Fruit fly (Drosophila melanogaster) whole organism, prepupa: ENCODE results near the gene sea.

Experiments
- Blimp-1 ChIP-seq: fragments of 200-800 bp; sonication (Bioruptor generic); optimal IDR thresholded peaks from 3 replicates; lab custom pipeline; 2017; ENCODE audit warnings: missing biosample characterization, missing genetic modification characterization, mild to moderate bottlenecking, moderate library complexity, missing genetic modification reagents
- CG10631 ChIP-seq: fragments of 200-800 bp; sonication (Bioruptor generic); optimal IDR thresholded peaks from 2 replicates; lab custom pipeline; 2016; ENCODE audit warnings: missing biosample characterization, missing genetic modification characterization
- CG11294 ChIP-seq: fragments of 200-800 bp; sonication (Bioruptor generic); IDR thresholded peaks from 2 replicates; pipeline ENCODE4 v1.3.6; 2022; ENCODE audit warnings: missing biosample characterization, missing genetic modification characterization
- CG11902 ChIP-seq: fragments of 200-800 bp; sonication (Bioruptor generic); optimal IDR thresholded peaks from 3 replicates; lab custom pipeline; 2016; ENCODE audit warnings: missing biosample characterization, missing genetic modification characterization
- CG15336 ChIP-seq: fragments of 200-800 bp; sonication (Bioruptor generic); IDR thresholded peaks from 2 replicates; pipeline ENCODE4 v1.3.6; 2022; ENCODE audit warnings: missing biosample characterization, missing genetic modification characterization
- CG1621 ChIP-seq: fragments of 200-800 bp; sonication (Bioruptor generic); optimal IDR thresholded peaks from 3 replicates; lab custom pipeline; 2018; ENCODE audit warnings: missing biosample characterization, mild to moderate bottlenecking, missing genetic modification characterization
- CG16779 ChIP-seq: fragments of 200-800 bp; sonication (Bioruptor generic); optimal IDR thresholded peaks from 3 replicates; lab custom pipeline; 2017; ENCODE audit warnings: missing biosample characterization, mild to moderate bottlenecking, missing genetic modification characterization
- CG3032 ChIP-seq: fragments of 200-800 bp; optimal IDR thresholded peaks from 2 replicates; lab custom pipeline; 2019; ENCODE audit warnings: missing biosample characterization, mild to moderate bottlenecking, missing genetic modification characterization, moderate library complexity
- CG31627 ChIP-seq: fragments of 200-800 bp; sonication (Bioruptor generic); optimal IDR thresholded peaks from 3 replicates; lab custom pipeline; 2016; ENCODE audit warnings: missing biosample characterization, missing genetic modification characterization
- CG32006 ChIP-seq: fragments of 200-800 bp; sonication (Bioruptor generic); optimal IDR thresholded peaks from 3 replicates; lab custom pipeline; 2017; ENCODE audit warnings: missing biosample characterization, mild to moderate bottlenecking, missing genetic modification characterization
- CG34406 ChIP-seq: fragments of 200-800 bp; sonication (Bioruptor generic); optimal IDR thresholded peaks from 3 replicates; lab custom pipeline; 2016; ENCODE audit warnings: missing biosample characterization, missing genetic modification characterization
- CG3919 ChIP-seq: fragments of 200-800 bp; sonication (Bioruptor generic); optimal IDR thresholded peaks from 3 replicates; lab custom pipeline; 2016; ENCODE audit warnings: missing biosample characterization, missing genetic modification characterization
- CG4318 ChIP-seq: fragments of 200-800 bp; sonication (Bioruptor generic); optimal IDR thresholded peaks from 3 replicates; lab custom pipeline; 2017; ENCODE audit warnings: missing biosample characterization, mild to moderate bottlenecking, missing genetic modification characterization
- CG6163 ChIP-seq: fragments of 200-800 bp; sonication (Bioruptor generic); IDR thresholded peaks from 3 replicates; pipeline ENCODE4 v1.3.6; 2022; ENCODE audit warnings: missing biosample characterization, missing genetic modification characterization
- CG6276 ChIP-seq: fragments of 200-800 bp; sonication (Bioruptor generic); optimal IDR thresholded peaks from 2 replicates; lab custom pipeline; 2017; ENCODE audit warnings: missing biosample characterization, mild to moderate bottlenecking, missing genetic modification characterization
- CG6792 ChIP-seq: fragments of 200-800 bp; sonication (Bioruptor generic); optimal IDR thresholded peaks from 3 replicates; lab custom pipeline; 2016; ENCODE audit warnings: missing biosample characterization, missing genetic modification characterization
- CG6808 ChIP-seq: fragments of 200-800 bp; sonication (Bioruptor generic); optimal IDR thresholded peaks from 3 replicates; lab custom pipeline; 2017; ENCODE audit warnings: missing biosample characterization, missing genetic modification characterization, mild to moderate bottlenecking, moderate library complexity, missing genetic modification reagents
- CG6854 ChIP-seq: fragments of 200-800 bp; sonication (Bioruptor generic); optimal IDR thresholded peaks from 2 replicates; lab custom pipeline; 2017; ENCODE audit warnings: missing biosample characterization, mild to moderate bottlenecking, missing genetic modification characterization
- CG7368 ChIP-seq: fragments of 200-800 bp; sonication (Bioruptor generic); optimal IDR thresholded peaks from 3 replicates; lab custom pipeline; 2016; ENCODE audit warnings: missing biosample characterization, missing genetic modification characterization
- CG8119 ChIP-seq: fragments of 200-800 bp; sonication (Bioruptor generic); IDR thresholded peaks from 3 replicates; pipeline ENCODE4 v1.3.6; 2022; ENCODE audit warnings: missing biosample characterization, missing genetic modification characterization
- CG8319 ChIP-seq: fragments of 200-800 bp; sonication (Bioruptor generic); optimal IDR thresholded peaks from 3 replicates; lab custom pipeline; 2016; ENCODE audit warnings: missing biosample characterization, missing genetic modification characterization
- CG8632 ChIP-seq: fragments of 200-800 bp; sonication (Bioruptor generic); optimal IDR thresholded peaks from 3 replicates; lab custom pipeline; 2016; ENCODE audit warnings: missing biosample characterization, missing genetic modification characterization
- CG9139 ChIP-seq: fragments of 200-800 bp; sonication (Bioruptor generic); optimal IDR thresholded peaks from 3 replicates; lab custom pipeline; 2017; ENCODE audit warnings: missing biosample characterization, mild to moderate bottlenecking, missing genetic modification characterization
- Eip75B ChIP-seq: fragments of 200-800 bp; sonication (Bioruptor generic); optimal IDR thresholded peaks from 3 replicates; lab custom pipeline; 2016; ENCODE audit warnings: missing biosample characterization, missing genetic modification characterization
- Ets21C ChIP-seq: fragments of 200-800 bp; sonication (Bioruptor generic); optimal IDR thresholded peaks from 3 replicates; lab custom pipeline; 2016; ENCODE audit warnings: missing biosample characterization, missing genetic modification characterization
- Hr38 ChIP-seq: sonication (Bioruptor generic); optimal IDR thresholded peaks from 2 replicates; lab custom pipeline; 2016; ENCODE audit warnings: missing biosample characterization, missing genetic modification characterization
- Hr39 ChIP-seq: fragments of 200-800 bp; sonication (Bioruptor generic); optimal IDR thresholded peaks from 2 replicates; lab custom pipeline; 2016; ENCODE audit warnings: missing biosample characterization, missing genetic modification characterization
- Hr4 ChIP-seq: fragments of 200-800 bp; sonication (Bioruptor generic); optimal IDR thresholded peaks from 3 replicates; lab custom pipeline; 2016; ENCODE audit warnings: missing biosample characterization, missing genetic modification characterization
- Lpt ChIP-seq: fragments of 200-800 bp; sonication (Bioruptor generic); optimal IDR thresholded peaks from 3 replicates; lab custom pipeline; 2016; ENCODE audit warnings: missing biosample characterization, missing genetic modification characterization
- Met ChIP-seq: fragments of 200-800 bp; sonication (Bioruptor generic); optimal IDR thresholded peaks from 3 replicates; lab custom pipeline; 2016; ENCODE audit warnings: missing biosample characterization, missing genetic modification characterization
- Sox102F ChIP-seq: fragments of 200-800 bp; sonication (Bioruptor generic); optimal IDR thresholded peaks from 2 replicates; lab custom pipeline; 2016; ENCODE audit warnings: missing biosample characterization, mild to moderate bottlenecking, missing genetic modification characterization
- Sox14 ChIP-seq: fragments of 200-800 bp; sonication (Bioruptor generic); optimal IDR thresholded peaks from 3 replicates; lab custom pipeline; 2016; ENCODE audit warnings: missing biosample characterization, missing genetic modification characterization
- Sox15 ChIP-seq: fragments of 200-800 bp; sonication (Bioruptor generic); optimal IDR thresholded peaks from 3 replicates; lab custom pipeline; 2016; ENCODE audit warnings: missing biosample characterization, missing genetic modification characterization
- achi ChIP-seq: fragments of 200-800 bp; sonication (Bioruptor generic); optimal IDR thresholded peaks from 3 replicates; lab custom pipeline; 2016; ENCODE audit warnings: missing biosample characterization, missing genetic modification characterization
- cyc ChIP-seq: fragments of 200-800 bp; sonication (Bioruptor generic); optimal IDR thresholded peaks from 3 replicates; lab custom pipeline; 2016; ENCODE audit warnings: missing biosample characterization, missing genetic modification characterization
- dac ChIP-seq: fragments of 200-800 bp; sonication (Bioruptor generic); optimal IDR thresholded peaks from 2 replicates; lab custom pipeline; 2017; ENCODE audit warnings: missing biosample characterization, mild to moderate bottlenecking, missing genetic modification characterization
- dsx ChIP-seq: fragments of 200-800 bp; optimal IDR thresholded peaks from 3 replicates; lab custom pipeline; 2019; ENCODE audit warnings: missing biosample characterization, mild to moderate bottlenecking, missing genetic modification characterization, moderate library complexity; ENCODE audit not compliant: poor library complexity, severe bottlenecking
- eg ChIP-seq: fragments of 200-800 bp; sonication (Bioruptor generic); IDR thresholded peaks from 3 replicates; pipeline ENCODE4 v1.3.6; 2022; ENCODE audit warnings: missing biosample characterization, missing genetic modification characterization
- fd59A ChIP-seq: fragments of 200-800 bp; sonication (Bioruptor generic); optimal IDR thresholded peaks from 2 replicates; lab custom pipeline; 2017; ENCODE audit warnings: missing biosample characterization, mild to moderate bottlenecking, missing genetic modification characterization, missing genetic modification reagents
- fd85E ChIP-seq: fragments of 200-800 bp; sonication (Bioruptor generic); optimal IDR thresholded peaks from 3 replicates; lab custom pipeline; 2016; ENCODE audit warnings: missing biosample characterization, missing genetic modification characterization
- lz ChIP-seq: fragments of 200-800 bp; sonication (Bioruptor generic); optimal IDR thresholded peaks from 3 replicates; lab custom pipeline; 2016; ENCODE audit warnings: missing biosample characterization, missing genetic modification characterization
- net ChIP-seq: fragments of 200-800 bp; sonication (Bioruptor generic); optimal IDR thresholded peaks from 3 replicates; lab custom pipeline; 2016; ENCODE audit warnings: missing biosample characterization, missing genetic modification characterization
- pdm3 ChIP-seq: fragments of 200-800 bp; sonication (Bioruptor generic); optimal IDR thresholded peaks from 3 replicates; lab custom pipeline; 2016; ENCODE audit warnings: missing biosample characterization, missing genetic modification characterization
- salr ChIP-seq, 2 experiments: fragments of 200-800 bp; sonication (Bioruptor generic); optimal IDR thresholded peaks; 3 replicates each; lab custom pipeline; 2016 to 2018; ENCODE audit warnings: missing biosample characterization in 2 of 2, missing genetic modification characterization in 2 of 2, mild to moderate bottlenecking in 1 of 2
- spab ChIP-seq: fragments of 200-800 bp; sonication (Bioruptor generic); optimal IDR thresholded peaks from 2 replicates; lab custom pipeline; 2017; ENCODE audit warnings: missing biosample characterization, mild to moderate bottlenecking, missing genetic modification characterization, missing genetic modification reagents
- ss ChIP-seq, 2 experiments: fragments of 200-800 bp; sonication (Bioruptor generic); optimal IDR thresholded peaks; 2 replicates in 1 of 2; 3 replicates in 1 of 2; lab custom pipeline; 2017 to 2018; ENCODE audit warnings: mild to moderate bottlenecking in 2 of 2, missing biosample characterization in 2 of 2, missing genetic modification characterization in 2 of 2, moderate library complexity in 1 of 2
- vri ChIP-seq: fragments of 200-800 bp; sonication (Bioruptor generic); optimal IDR thresholded peaks from 3 replicates; lab custom pipeline; 2016; ENCODE audit warnings: missing biosample characterization, mild to moderate bottlenecking, missing genetic modification characterization

Gene sea

dm6 chr3R:11566769-11567570 is at the start of gene sea, which contains the start of gene fabp (continued):
- no peak for TF ChIP-seq Hr38 (GFP tag; lab: Kevin White, UChicago)
- no peak for TF ChIP-seq CG11902 (GFP tag; lab: Kevin White, UChicago)
- TF ChIP-seq CG6792 (GFP tag; lab: Kevin White, UChicago): no peak
- TF ChIP-seq lz (GFP tag; lab: Kevin White, UChicago): no peak
- TF ChIP-seq Ets21C (GFP tag; lab: Kevin White, UChicago): no peak
- peak; percentile 6 for TF ChIP-seq Met (GFP tag; lab: Kevin White, UChicago)
- no peak for TF ChIP-seq CG7368 (GFP tag; lab: Kevin White, UChicago)
- no peak for TF ChIP-seq cyc (GFP tag; lab: Kevin White, UChicago)
- TF ChIP-seq CG4318 (GFP tag; lab: Kevin White, UChicago): no peak
- peak; percentile 33 for TF ChIP-seq net

dm6 chr3R:11616219-11616618 is 49.4 kb upstream of the sea start:
- no peak for TF ChIP-seq CG6163 (GFP tag; lab: Robert Waterston, UW)
- no peak for TF ChIP-seq Blimp-1 (GFP tag; lab: Kevin White, UChicago)
- TF ChIP-seq spab (GFP tag; lab: Kevin White, UChicago): peak; percentile 15
- peak; percentile 17 for TF ChIP-seq Hr39
- TF ChIP-seq CG1621: no peak
- TF ChIP-seq CG32006 (GFP tag; lab: Kevin White, UChicago): peak; percentile 71
- TF ChIP-seq CG9139 (GFP tag; lab: Kevin White, UChicago): no peak
- peak; percentile 43 for TF ChIP-seq CG3032 (tag; lab: Kevin White, UChicago)
- TF ChIP-seq net: peak; percentile 53
- no peak for TF ChIP-seq Sox15 (GFP tag; lab: Kevin White, UChicago)
- no peak for TF ChIP-seq dac (GFP tag; lab: Kevin White, UChicago)
- no peak for TF ChIP-seq cyc (GFP tag; lab: Kevin White, UChicago)
- no peak for TF ChIP-seq CG6854 (GFP tag; lab: Kevin White, UChicago)
- peak; percentile 14 for TF ChIP-seq CG3919
- TF ChIP-seq CG34406 (GFP tag; lab: Kevin White, UChicago): no peak
- TF ChIP-seq salr (GFP tag; optimal IDR thresholded peaks at IDR 0.05; lab: Kevin White, UChicago): peak in 1 of 2 experiments; percentile 64
- TF ChIP-seq CG8119: peak; percentile 63
- no peak for TF ChIP-seq CG31627 (GFP tag; lab: Kevin White, UChicago)
- TF ChIP-seq CG16779: peak; percentile 0
- no peak for TF ChIP-seq dsx (GFP tag; lab: Kevin White, UChicago)
- peak; percentile 35 for TF ChIP-seq CG4318 (GFP tag; lab: Kevin White, UChicago)
- peak; percentile 11 for TF ChIP-seq CG8632
- no peak for TF ChIP-seq Met (GFP tag; lab: Kevin White, UChicago)
- peak; percentile 11 for TF ChIP-seq lz (GFP tag; lab: Kevin White, UChicago)
- no peak for TF ChIP-seq Sox14
- peak; percentile 55 for TF ChIP-seq CG15336 (GFP tag; lab: Robert Waterston, UW)
- TF ChIP-seq Sox102F (GFP tag; lab: Kevin White, UChicago): no peak
- no peak for TF ChIP-seq CG11294
- peak; percentile 67 for TF ChIP-seq CG6276 (GFP tag; lab: Kevin White, UChicago)
- TF ChIP-seq eg (GFP tag; lab: Robert Waterston, UW): no peak
- no peak for TF ChIP-seq Eip75B (GFP tag; lab: Kevin White, UChicago)
- peak; percentile 26 for TF ChIP-seq achi (GFP tag; lab: Kevin White, UChicago)
- peak; percentile 9 for TF ChIP-seq pdm3
- no peak for TF ChIP-seq Lpt
- no peak for TF ChIP-seq ss (GFP tag; optimal IDR thresholded peaks at IDR 0.05; lab: Kevin White, UChicago)
- TF ChIP-seq CG10631 (GFP tag; lab: Kevin White, UChicago): peak; percentile 21
- TF ChIP-seq fd85E (GFP tag; lab: Kevin White, UChicago): no peak
- no peak for TF ChIP-seq CG8319 (GFP tag; lab: Kevin White, UChicago)
- TF ChIP-seq Ets21C (GFP tag; lab: Kevin White, UChicago): no peak
- TF ChIP-seq Hr4 (GFP tag; lab: Kevin White, UChicago): peak; percentile 52
- peak; percentile 20 for TF ChIP-seq fd59A (GFP tag; lab: Kevin White, UChicago)
- TF ChIP-seq CG6808 (GFP tag; lab: Kevin White, UChicago): peak; percentile 68
- TF ChIP-seq vri: no peak
- no peak for TF ChIP-seq CG6792 (GFP tag; lab: Kevin White, UChicago)
- no peak for TF ChIP-seq Hr38 (GFP tag; lab: Kevin White, UChicago)
